Fruit fly (Drosophila melanogaster): ENCODE measurements around the gene CG12645.

The CG12645 gene

dm6 chrX:10153312-10153711, at the start of gene CG12645:
CG12645 (plus strand) TSS chrX:10153612.
- TF ChIP-seq Myc (optimal IDR thresholded peaks at IDR 0.05) (no peak), ttk (optimal IDR thresholded peaks at IDR 0.05) (no peak), h (optimal IDR thresholded peaks at IDR 0.05) (no peak)

DNA sequence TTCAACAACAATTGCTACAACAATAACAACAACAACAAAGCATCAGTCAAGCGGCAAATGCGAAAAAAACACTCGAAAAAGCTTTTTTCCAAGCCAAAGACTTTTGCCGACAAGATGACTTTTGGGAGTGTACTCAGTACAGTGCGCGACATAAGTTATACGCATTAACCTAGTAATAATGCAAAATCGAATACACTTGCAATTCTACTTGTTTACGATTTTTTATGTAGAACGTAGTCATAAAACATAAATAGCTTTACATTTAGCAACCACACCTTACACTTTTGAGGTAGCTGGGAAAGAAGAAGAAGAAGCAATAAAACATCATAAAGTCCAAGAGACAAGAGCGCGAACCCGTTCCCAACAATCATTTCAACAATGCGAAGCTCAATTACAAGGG, 48.9 kb upstream of the CG12645 start:
- TF ChIP-seq ttk (optimal IDR thresholded peaks at IDR 0.05) (no peak), insv (optimal IDR thresholded peaks at IDR 0.05) (no peak)

dm6 chrX:10105701-10106307, 47.6 kb upstream of the CG12645 start:
- no peak for TF ChIP-seq psq (optimal IDR thresholded peaks at IDR 0.05)

DNA sequence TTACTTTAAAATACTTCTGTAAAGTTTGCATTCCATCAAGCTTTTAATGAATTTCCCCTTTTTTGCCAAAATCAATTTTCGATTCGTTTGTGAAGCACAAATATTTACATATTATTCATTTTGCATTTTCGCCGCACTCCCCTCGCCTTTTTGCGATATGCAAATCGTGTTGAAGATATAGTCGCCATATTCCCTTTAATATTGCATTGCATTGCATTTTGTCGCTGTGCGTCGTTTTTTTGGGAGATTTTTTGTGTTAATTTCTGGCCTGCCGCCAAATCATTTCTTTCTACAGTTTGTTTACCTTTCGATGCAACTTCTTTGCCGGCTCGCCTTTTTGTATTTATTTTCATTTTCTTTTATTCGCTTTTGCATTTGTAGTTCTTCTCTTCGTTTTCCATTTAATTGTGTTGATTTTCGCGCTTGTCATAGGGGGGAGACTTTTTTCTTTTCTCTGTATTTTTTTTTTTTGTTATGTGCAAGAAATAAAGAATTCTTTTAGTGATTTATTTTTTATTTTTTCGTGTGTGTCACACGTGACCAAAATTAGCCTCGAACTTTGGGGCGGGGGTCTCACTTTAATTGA, 46.8 kb upstream of the CG12645 start:
- TF ChIP-seq psq (optimal IDR thresholded peaks at IDR 0.05) = no peak

dm6 chrX:10108286-10108685, 45.1 kb upstream of the CG12645 start:
- no peak for TF ChIP-seq Myc (optimal IDR thresholded peaks at IDR 0.05)
- TF ChIP-seq Sin3A (optimal IDR thresholded peaks at IDR 0.05) = no peak
- TF ChIP-seq ttk (optimal IDR thresholded peaks at IDR 0.05) = no peak
- no peak for TF ChIP-seq insv (optimal IDR thresholded peaks at IDR 0.05)
- TF ChIP-seq psq (optimal IDR thresholded peaks at IDR 0.05) = no peak
- TF ChIP-seq h (optimal IDR thresholded peaks at IDR 0.05) = no peak

DNA sequence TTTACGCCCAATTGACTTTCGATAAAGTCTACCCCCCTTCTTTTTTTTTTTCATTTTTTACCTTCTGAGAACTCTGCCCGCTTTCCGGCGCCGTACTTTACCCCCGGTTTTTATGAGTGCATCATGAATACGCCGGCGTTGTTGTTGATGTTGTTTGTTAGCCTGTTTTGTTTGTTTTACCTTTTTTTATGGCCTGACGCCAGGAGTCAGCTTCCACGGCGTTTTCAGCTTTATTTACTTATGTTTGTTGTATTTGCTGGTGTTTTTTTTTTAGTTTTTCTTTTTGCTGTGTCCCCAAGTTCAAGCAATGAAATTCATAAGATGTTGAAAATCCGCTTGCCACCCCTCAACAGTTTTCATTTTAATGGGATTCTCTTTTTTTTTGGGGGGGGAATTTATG, 42.5 kb upstream of the CG12645 start:
- TF ChIP-seq ttk (optimal IDR thresholded peaks at IDR 0.05) (no peak), Myc (optimal IDR thresholded peaks at IDR 0.05) (no peak), Sin3A (optimal IDR thresholded peaks at IDR 0.05) (no peak), psq (optimal IDR thresholded peaks at IDR 0.05) (no peak), h (optimal IDR thresholded peaks at IDR 0.05) (no peak), insv (optimal IDR thresholded peaks at IDR 0.05) (no peak)

DNA sequence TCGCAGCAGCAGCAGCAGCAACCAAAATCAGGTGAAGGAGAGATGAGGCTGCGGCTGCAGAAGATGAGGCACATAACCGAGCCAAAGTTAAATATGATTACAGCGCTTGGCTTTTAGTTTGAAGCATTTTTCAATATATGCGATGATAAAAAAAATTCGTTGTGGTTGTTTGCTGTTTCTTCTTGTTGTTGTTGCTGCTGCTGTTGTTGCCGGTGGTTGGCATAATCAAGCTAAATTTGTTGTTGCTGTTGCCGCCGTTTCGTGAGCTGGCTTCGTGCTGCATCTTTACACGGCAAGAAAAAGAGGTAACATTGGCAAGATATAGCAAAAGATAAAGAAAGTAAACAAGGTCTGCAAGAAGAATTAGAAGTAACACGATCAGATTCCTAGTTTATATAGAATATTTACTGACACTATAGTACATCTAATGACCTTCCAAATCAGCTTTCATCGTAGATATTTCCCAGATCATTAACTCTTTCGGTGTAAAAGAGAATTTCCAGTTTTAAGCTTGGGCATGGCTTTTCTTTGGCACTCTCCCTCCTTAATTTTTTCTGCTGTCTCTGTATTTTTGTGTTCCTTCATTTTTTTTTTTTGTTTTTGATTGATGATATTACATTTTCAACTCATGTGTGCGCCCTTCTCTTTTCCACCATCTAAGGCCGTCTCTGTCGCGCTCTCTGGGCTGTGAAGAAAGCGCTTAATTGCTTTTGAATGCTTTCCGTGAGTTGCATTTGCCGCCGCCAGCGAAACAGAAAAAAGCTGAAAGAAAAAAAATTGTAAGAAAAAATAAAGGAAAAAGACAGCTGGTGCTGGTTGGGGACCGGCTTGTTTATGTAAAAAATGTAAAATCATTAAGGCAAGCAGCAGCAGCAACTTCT, 39.3 kb upstream of the CG12645 start:
- no peak for TF ChIP-seq insv (optimal IDR thresholded peaks at IDR 0.05)
- no peak for TF ChIP-seq psq (optimal IDR thresholded peaks at IDR 0.05)

- TF ChIP-seq Myc (optimal IDR thresholded peaks at IDR 0.05) (no peak), ttk (optimal IDR thresholded peaks at IDR 0.05) (no peak), h (optimal IDR thresholded peaks at IDR 0.05) (no peak), insv (optimal IDR thresholded peaks at IDR 0.05) (no peak), psq (optimal IDR thresholded peaks at IDR 0.05) (no peak), Sin3A (optimal IDR thresholded peaks at IDR 0.05) (no peak)
These were observed 37.7 kb upstream of the CG12645 start for dm6 chrX:10115582-10116207.

dm6 chrX:10118333-10118732, 35.1 kb upstream of the CG12645 start:
- TF ChIP-seq Myc (optimal IDR thresholded peaks at IDR 0.05) (no peak), ttk (optimal IDR thresholded peaks at IDR 0.05) (no peak)

- TF ChIP-seq Myc (optimal IDR thresholded peaks at IDR 0.05) (no peak), psq (optimal IDR thresholded peaks at IDR 0.05) (no peak), h (optimal IDR thresholded peaks at IDR 0.05) (no peak), insv (optimal IDR thresholded peaks at IDR 0.05) (no peak), ttk (optimal IDR thresholded peaks at IDR 0.05) (no peak), Sin3A (optimal IDR thresholded peaks at IDR 0.05) (no peak)
These were observed 27.8 kb upstream of the CG12645 start for dm6 chrX:10125629-10126028.

DNA sequence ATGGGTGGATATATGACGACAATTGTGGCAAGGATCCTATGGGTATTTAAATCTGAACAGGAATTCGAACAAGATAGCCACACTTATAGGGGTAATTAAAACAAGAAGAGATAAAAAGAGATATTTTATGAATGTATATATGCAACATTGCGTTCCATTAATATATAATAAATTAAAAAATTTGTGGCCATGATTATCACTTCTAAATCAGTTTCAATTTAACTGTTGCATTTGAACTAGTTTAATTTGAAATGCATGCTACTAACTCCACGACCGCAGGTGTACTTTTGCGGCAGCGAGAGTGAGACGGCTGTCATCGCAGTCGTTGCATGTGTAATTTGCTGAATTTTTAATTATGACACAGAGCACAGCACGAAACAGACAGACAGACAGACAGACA, 26.2 kb upstream of the CG12645 start:
- TF ChIP-seq insv (optimal IDR thresholded peaks at IDR 0.05) = no peak
- no peak for TF ChIP-seq ttk (optimal IDR thresholded peaks at IDR 0.05)
- no peak for TF ChIP-seq h (optimal IDR thresholded peaks at IDR 0.05)
- no peak for TF ChIP-seq Myc (optimal IDR thresholded peaks at IDR 0.05)
- TF ChIP-seq psq (optimal IDR thresholded peaks at IDR 0.05) = no peak
- no peak for TF ChIP-seq Sin3A (optimal IDR thresholded peaks at IDR 0.05)

DNA sequence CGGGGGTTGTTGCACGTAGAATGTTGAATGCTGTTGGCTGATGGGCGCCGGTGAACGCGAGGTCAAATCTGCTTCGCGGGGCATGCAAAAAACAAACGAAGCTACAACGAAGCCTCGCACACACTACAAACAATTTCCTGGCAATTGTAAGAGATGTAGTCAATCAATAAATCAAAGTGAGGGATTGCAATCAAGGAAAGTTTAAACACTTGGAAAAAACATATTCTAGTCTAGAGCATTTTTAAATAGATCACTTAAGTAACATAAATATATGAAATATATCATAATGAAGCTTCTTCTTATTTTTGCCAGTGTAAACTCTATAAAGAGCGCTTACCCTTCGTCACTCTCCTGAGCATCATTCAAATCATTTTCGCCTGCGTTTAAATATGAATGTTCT, 15.8 kb upstream of the CG12645 start:
- no peak for TF ChIP-seq h (optimal IDR thresholded peaks at IDR 0.05)
- TF ChIP-seq ttk (optimal IDR thresholded peaks at IDR 0.05) = no peak
- TF ChIP-seq insv (optimal IDR thresholded peaks at IDR 0.05) = no peak
- no peak for TF ChIP-seq Myc (optimal IDR thresholded peaks at IDR 0.05)
- TF ChIP-seq Sin3A (optimal IDR thresholded peaks at IDR 0.05) = no peak
- no peak for TF ChIP-seq psq (optimal IDR thresholded peaks at IDR 0.05)

- no peak for TF ChIP-seq h (optimal IDR thresholded peaks at IDR 0.05)
- no peak for TF ChIP-seq psq (optimal IDR thresholded peaks at IDR 0.05)
- TF ChIP-seq ttk (optimal IDR thresholded peaks at IDR 0.05) = no peak
- TF ChIP-seq insv (optimal IDR thresholded peaks at IDR 0.05) = no peak
- no peak for TF ChIP-seq Sin3A (optimal IDR thresholded peaks at IDR 0.05)
- TF ChIP-seq Myc (optimal IDR thresholded peaks at IDR 0.05) = no peak
These were observed 4.8 kb downstream of the CG12645 start, which contains the start of gene CG43902 for dm6 chrX:10158175-10158574. CG43902 (plus strand) TSS chrX:10158434.

All from Kc167 (cell line).